Worm (Caenorhabditis elegans): ENCODE data around the gene sro-1.
"Not testable (repeated sequence)": the region's sequence is repeated elsewhere in the genome, so short reads cannot be mapped to it uniquely, and the experiment has no call there.

DNA sequence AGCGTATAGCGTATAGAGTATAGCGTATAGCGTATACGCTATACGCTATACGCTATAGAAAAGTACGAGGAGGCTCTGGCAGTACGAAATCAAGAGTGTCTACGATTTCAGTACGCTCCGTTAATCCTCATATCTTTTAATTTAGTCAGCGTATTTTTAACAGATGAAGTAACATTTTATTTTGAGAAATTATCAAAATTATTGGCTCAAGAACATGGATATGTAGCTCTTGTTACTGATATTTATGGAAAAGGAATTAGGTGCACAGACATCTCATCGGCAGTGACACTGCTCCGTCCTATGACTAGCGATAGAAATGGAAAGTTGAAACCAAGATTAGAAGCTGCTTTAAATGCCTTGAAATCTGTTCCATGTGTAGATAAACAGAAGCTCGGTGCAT is 30.5 kb downstream of the sro-1 start, which contains the start of gene K02A2.1:
- not testable (repeated sequence) for TF ChIP-seq him-1, dao-5 (tag; optimal IDR thresholded peaks at IDR 0.05)

All from whole organism, L4/young adult.